Worm (Caenorhabditis elegans) whole organism, L2 larva: ENCODE measurements around the gene C34H4.1.
A peak's percentile ranks its signal among the peaks of the same experiment; 100 is the strongest.

Source experiments
- C34F6.9 ChIP-seq: fragments of 150-350 bp; optimal IDR thresholded peaks from 2 replicates; lab custom pipeline; 2014; ENCODE audit warnings: missing biosample characterization, missing genetic modification characterization
- F13H6.1 ChIP-seq: sonication (generic microtip); optimal IDR thresholded peaks from 2 replicates; lab custom pipeline; 2016; ENCODE audit warnings: missing genetic modification characterization, missing compliant biosample characterization
- Y55F3AM.14 ChIP-seq: fragments of 200-800 bp; sonication (Bioruptor generic); optimal IDR thresholded peaks from 2 replicates; lab custom pipeline; 2018; ENCODE audit warnings: mild to moderate bottlenecking, missing genetic modification characterization, missing compliant biosample characterization
- alr-1 ChIP-seq: fragments of 150-350 bp; optimal IDR thresholded peaks from 2 replicates; lab custom pipeline; 2014; ENCODE audit warnings: missing biosample characterization, missing genetic modification characterization
- ama-1 ChIP-seq: fragments of 150-350 bp; optimal IDR thresholded peaks from 2 replicates; lab custom pipeline; 2018; ENCODE audit warnings: inconsistent platforms
- blmp-1 ChIP-seq: sonication (generic microtip); optimal IDR thresholded peaks from 2 replicates; lab custom pipeline; 2017; ENCODE audit warnings: missing genetic modification characterization, mild to moderate bottlenecking, missing compliant biosample characterization, antibody characterized with exemption, moderate library complexity; ENCODE audit not compliant: insufficient read depth
- ceh-16 ChIP-seq: fragments of 150-350 bp; optimal IDR thresholded peaks from 2 replicates; lab custom pipeline; 2014; ENCODE audit warnings: missing biosample characterization, missing genetic modification characterization
- ceh-82 ChIP-seq: fragments of 150-350 bp; optimal IDR thresholded peaks from 2 replicates; lab custom pipeline; 2014; ENCODE audit warnings: missing biosample characterization, missing genetic modification characterization
- crh-2 ChIP-seq: sonication (generic microtip); optimal IDR thresholded peaks from 2 replicates; lab custom pipeline; 2017; ENCODE audit warnings: missing biosample characterization, missing genetic modification characterization
- egl-27 ChIP-seq: sonication (generic microtip); optimal IDR thresholded peaks from 3 replicates; lab custom pipeline; 2017; ENCODE audit warnings: missing biosample characterization, missing genetic modification reagents, missing genetic modification characterization
- elt-1 ChIP-seq: fragments of 150-350 bp; optimal IDR thresholded peaks from 2 replicates; lab custom pipeline; 2014; ENCODE audit warnings: missing biosample characterization, missing genetic modification characterization
- elt-3 ChIP-seq: sonication (generic microtip); optimal IDR thresholded peaks from 2 replicates; lab custom pipeline; 2017; ENCODE audit warnings: missing biosample characterization, missing genetic modification characterization
- fos-1 ChIP-seq: fragments of 150-350 bp; optimal IDR thresholded peaks from 2 replicates; lab custom pipeline; 2014; ENCODE audit warnings: missing biosample characterization, missing genetic modification characterization
- gmeb-1 ChIP-seq: fragments of 150-350 bp; optimal IDR thresholded peaks from 2 replicates; lab custom pipeline; 2014; ENCODE audit warnings: missing biosample characterization, missing genetic modification characterization
- lin-11 ChIP-seq: fragments of 150-350 bp; sonication (generic microtip); optimal IDR thresholded peaks from 2 replicates; lab custom pipeline; 2014; ENCODE audit warnings: missing biosample characterization, missing genetic modification characterization, inconsistent platforms, mixed read lengths
- lin-13 ChIP-seq: fragments of 150-350 bp; optimal IDR thresholded peaks from 2 replicates; lab custom pipeline; 2014; ENCODE audit warnings: missing biosample characterization, missing genetic modification reagents, missing genetic modification characterization
- lsy-2 ChIP-seq, 2 experiments: fragments of 150-350 bp in 1 of 2; sonication (generic microtip) in 1 of 2; optimal IDR thresholded peaks; 2 replicates each; lab custom pipeline; 2014 to 2017; ENCODE audit warnings: missing biosample characterization in 2 of 2, missing genetic modification characterization in 2 of 2
- mab-5 ChIP-seq: fragments of 150-350 bp; optimal IDR thresholded peaks from 2 replicates; lab custom pipeline; 2014; ENCODE audit warnings: missing biosample characterization, missing genetic modification characterization
- mdl-1 ChIP-seq, 2 experiments: fragments of 150-350 bp in 1 of 2; sonication (generic microtip) in 1 of 2; optimal IDR thresholded peaks; 2 replicates each; lab custom pipeline; 2017; ENCODE audit warnings: missing biosample characterization in 2 of 2, missing genetic modification characterization in 2 of 2
- nhr-10 ChIP-seq: sonication (generic microtip); optimal IDR thresholded peaks from 2 replicates; lab custom pipeline; 2017; ENCODE audit warnings: missing biosample characterization, missing genetic modification characterization
- nhr-12 ChIP-seq: fragments of 150-350 bp; optimal IDR thresholded peaks from 2 replicates; lab custom pipeline; 2014; ENCODE audit warnings: missing biosample characterization, missing genetic modification characterization
- nhr-129 ChIP-seq: fragments of 150-350 bp; optimal IDR thresholded peaks from 2 replicates; lab custom pipeline; 2014; ENCODE audit warnings: missing biosample characterization, missing genetic modification characterization
- nhr-21 ChIP-seq: fragments of 150-350 bp; optimal IDR thresholded peaks from 2 replicates; lab custom pipeline; 2014; ENCODE audit warnings: missing biosample characterization, missing genetic modification characterization
- nhr-23 ChIP-seq: fragments of 150-350 bp; optimal IDR thresholded peaks from 2 replicates; lab custom pipeline; 2014; ENCODE audit warnings: missing biosample characterization, missing genetic modification reagents, missing genetic modification characterization
- nhr-25 ChIP-seq: fragments of 150-350 bp; sonication (generic microtip); optimal IDR thresholded peaks from 3 replicates; lab custom pipeline; 2014; ENCODE audit warnings: missing biosample characterization, missing genetic modification characterization
- nhr-6 ChIP-seq: fragments of 150-350 bp; optimal IDR thresholded peaks from 2 replicates; lab custom pipeline; 2014; ENCODE audit warnings: missing biosample characterization, missing genetic modification characterization
- nhr-77 ChIP-seq: fragments of 150-350 bp; optimal IDR thresholded peaks from 2 replicates; lab custom pipeline; 2014; ENCODE audit warnings: missing biosample characterization, missing genetic modification characterization
- peb-1 ChIP-seq: fragments of 150-350 bp; optimal IDR thresholded peaks from 2 replicates; lab custom pipeline; 2014; ENCODE audit warnings: missing biosample characterization, missing genetic modification characterization
- sem-4 ChIP-seq: fragments of 150-350 bp; optimal IDR thresholded peaks from 2 replicates; lab custom pipeline; 2014; ENCODE audit warnings: missing biosample characterization, missing genetic modification reagents, missing genetic modification characterization
- skn-1 ChIP-seq: sonication (generic microtip); optimal IDR thresholded peaks from 2 replicates; lab custom pipeline; 2017; ENCODE audit warnings: missing biosample characterization, missing genetic modification characterization
- sma-3 ChIP-seq: sonication (generic microtip); optimal IDR thresholded peaks from 2 replicates; lab custom pipeline; 2016; ENCODE audit warnings: missing genetic modification reagents, missing genetic modification characterization, missing compliant biosample characterization
- snpc-4 ChIP-seq: fragments of 150-350 bp; optimal IDR thresholded peaks from 2 replicates; lab custom pipeline; 2014; ENCODE audit warnings: missing biosample characterization, missing genetic modification characterization
- unc-39 ChIP-seq: fragments of 150-350 bp; optimal IDR thresholded peaks from 2 replicates; lab custom pipeline; 2014; ENCODE audit warnings: missing biosample characterization, missing genetic modification characterization
- unc-55 ChIP-seq: fragments of 150-350 bp; sonication (generic microtip); optimal IDR thresholded peaks from 3 replicates; lab custom pipeline; 2014; ENCODE audit warnings: missing biosample characterization, missing genetic modification reagents, missing genetic modification characterization
- zag-1 ChIP-seq: fragments of 150-350 bp; optimal IDR thresholded peaks from 2 replicates; lab custom pipeline; 2014; ENCODE audit warnings: missing biosample characterization, missing genetic modification characterization
- ztf-1 ChIP-seq: fragments of 200-800 bp; sonication (Bioruptor generic); conservative IDR thresholded peaks from 2 replicates; pipeline ENCODE4 v1.3.6; 2022; ENCODE audit warnings: missing genetic modification characterization, missing compliant biosample characterization
- ztf-11 ChIP-seq: sonication (generic microtip); optimal IDR thresholded peaks from 2 replicates; lab custom pipeline; 2017; ENCODE audit warnings: missing biosample characterization, missing genetic modification characterization
- ztf-4 ChIP-seq: fragments of 150-350 bp; optimal IDR thresholded peaks from 2 replicates; lab custom pipeline; 2014; ENCODE audit warnings: missing biosample characterization, missing genetic modification characterization

C34H4.1 gene

DNA sequence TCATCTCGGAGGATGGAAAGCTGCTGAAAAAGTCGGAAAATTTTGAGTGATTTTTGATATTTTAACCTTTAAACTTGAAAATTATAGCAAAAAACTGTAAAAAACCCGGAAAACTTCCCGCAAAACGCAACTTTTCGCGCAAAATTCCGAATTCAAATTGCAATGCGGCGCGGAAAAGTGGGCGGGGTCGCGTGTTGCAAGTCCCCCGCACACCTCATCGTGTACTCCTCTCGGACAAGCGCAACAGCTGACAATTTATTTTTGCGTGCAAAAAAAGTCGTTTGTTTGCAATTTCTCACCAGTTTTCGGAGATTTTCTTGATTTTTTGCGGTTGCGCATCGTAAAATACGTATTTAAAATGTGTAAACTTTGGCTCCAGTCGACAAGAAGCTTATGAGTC, 40.4 kb downstream of the C34H4.1 start, which contains the start of gene npp-8:
Gene npp-8 (minus strand): TSS at position 23 of the 400 bp plus-strand sequence.
- TF ChIP-seq nhr-6 (peak; percentile 62), mdl-1 (tag; optimal IDR thresholded peaks at IDR 0.05; lab: Kevin White, UChicago) (peak in 1 of 2 experiments; percentile 55), nhr-129 (tag; lab: Kevin White, UChicago) (peak; percentile 78), nhr-25 (tag; lab: Kevin White, UChicago) (peak; percentile 89), skn-1 (tag; lab: Kevin White, UChicago) (peak; percentile 6), crh-2 (tag; lab: Kevin White, UChicago) (peak; percentile 80), blmp-1 (tag; lab: Kevin White, UChicago) (peak; percentile 14), lin-13 (peak; percentile 94), peb-1 (tag; lab: Kevin White, UChicago) (no peak), mab-5 (tag; lab: Kevin White, UChicago) (peak; percentile 89), sma-3 (GFP tag; lab: Kevin White, UChicago) (peak; percentile 90), gmeb-1 (tag; lab: Kevin White, UChicago) (peak; percentile 78), F13H6.1 (peak; percentile 93), elt-3 (tag; lab: Kevin White, UChicago) (no peak), Y55F3AM.14 (GFP tag; lab: Kevin White, UChicago) (peak; percentile 38), nhr-21 (tag; lab: Kevin White, UChicago) (peak; percentile 78), unc-55 (GFP tag; lab: Kevin White, UChicago) (peak; percentile 95), lsy-2 (tag; optimal IDR thresholded peaks at IDR 0.05; lab: Kevin White, UChicago) (peak; percentile 80 to 89), ztf-11 (peak; percentile 34), nhr-10 (tag; lab: Kevin White, UChicago) (no peak), nhr-23 (tag; lab: Kevin White, UChicago) (no peak), unc-39 (tag; lab: Kevin White, UChicago) (no peak), C34F6.9 (peak; percentile 74), snpc-4 (peak; percentile 48), sem-4 (peak; percentile 78), ztf-1 (GFP tag; lab: Robert Waterston, UW) (no peak), zag-1 (peak; percentile 48), egl-27 (tag; lab: Kevin White, UChicago) (peak; percentile 23), fos-1 (tag; lab: Kevin White, UChicago) (peak; percentile 59), ztf-4 (tag; lab: Kevin White, UChicago) (peak; percentile 81), alr-1 (tag; lab: Kevin White, UChicago) (no peak), lin-11 (peak; percentile 86), ceh-82 (tag; lab: Kevin White, UChicago) (peak; percentile 44), elt-1 (tag; lab: Kevin White, UChicago) (no peak), nhr-77 (peak; percentile 32)

DNA sequence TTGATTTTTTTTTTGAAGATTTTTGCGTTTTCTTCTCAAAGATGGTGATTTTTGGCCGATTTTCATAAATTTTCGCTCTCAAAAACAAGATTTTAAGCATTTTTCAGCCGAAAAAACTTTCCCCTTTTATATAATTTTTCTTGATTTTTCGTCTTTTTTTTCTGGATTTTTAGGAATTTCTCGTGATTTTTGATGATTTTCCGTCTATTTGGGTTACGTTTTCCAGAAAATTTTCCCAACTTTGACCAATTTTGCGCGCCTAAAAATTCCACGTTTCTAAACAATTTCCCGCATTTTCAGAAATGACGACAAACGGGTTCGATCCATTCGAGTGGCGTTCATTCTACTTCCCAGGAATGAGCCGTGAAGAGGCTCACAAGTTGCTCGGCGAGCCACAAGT, 41.6 kb downstream of the C34H4.1 start, which contains the start of gene ced-2:
Gene ced-2 (plus strand): TSS at position 301 of the 400 bp plus-strand sequence.
- no peak for TF ChIP-seq nhr-12 (tag; lab: Kevin White, UChicago)

DNA sequence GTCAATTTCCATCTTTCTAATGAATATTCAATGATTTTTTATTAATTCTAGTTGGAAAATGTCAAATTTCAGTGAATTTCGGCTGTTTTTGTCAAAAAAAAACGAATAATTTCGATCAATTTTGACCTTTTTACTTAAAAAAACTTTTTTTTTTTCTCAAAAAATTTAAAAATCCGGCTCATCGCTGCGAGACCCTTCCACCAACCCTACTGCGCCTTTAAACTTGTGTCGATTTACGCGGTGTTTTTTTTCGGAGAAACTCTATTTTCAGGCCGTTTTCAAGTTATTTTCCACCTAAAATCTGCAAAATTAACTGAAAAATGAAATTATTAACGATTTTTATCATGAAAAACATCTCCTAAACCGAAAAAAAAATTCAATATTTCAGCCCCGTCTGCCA, 45.4 kb downstream of the C34H4.1 start:
- no peak for TF ChIP-seq nhr-23 (tag; lab: Kevin White, UChicago)

DNA sequence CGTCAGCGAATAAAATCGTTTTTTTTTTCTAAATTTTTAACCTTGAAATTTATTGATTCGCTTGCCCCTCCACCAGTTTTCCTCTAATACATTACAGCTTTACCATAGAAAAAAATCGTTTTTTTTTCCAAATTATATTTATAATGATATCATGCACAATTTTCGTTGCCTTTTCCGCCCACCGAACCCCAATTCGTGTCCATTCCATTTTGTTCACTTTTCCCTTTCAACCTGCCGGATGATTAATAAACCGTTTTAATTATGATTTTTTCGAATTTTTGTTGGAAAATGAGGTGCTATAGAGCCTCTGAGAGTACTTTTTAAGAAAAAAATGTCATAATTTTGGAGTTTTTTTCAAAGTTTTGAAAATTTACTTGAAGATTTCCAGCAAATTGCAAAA, 46.0 kb downstream of the C34H4.1 start, which contains the start of gene set-23:
Gene set-23 (plus strand): TSS at position 301 of the 400 bp plus-strand sequence.
- TF ChIP-seq lin-11 (no peak), ama-1 (lab: Kevin White, UChicago) (no peak), sem-4 (no peak), unc-55 (GFP tag; lab: Kevin White, UChicago) (no peak), nhr-6 (no peak), ceh-16 (tag; lab: Kevin White, UChicago) (no peak), gmeb-1 (tag; lab: Kevin White, UChicago) (no peak)
